Fruit fly (Drosophila melanogaster) whole organism, embryonic: ENCODE data around the gene qless.

ENCODE experiments used
- Ada2b ChIP-seq: fragments of 200-800 bp; sonication (Bioruptor generic); IDR thresholded peaks from 2 replicates; pipeline ENCODE4 v1.3.6; 2022; ENCODE audit warnings: missing biosample characterization, missing genetic modification characterization
- Aef1 ChIP-seq: fragments of 200-800 bp; sonication (Bioruptor generic); IDR thresholded peaks from 3 replicates; pipeline ENCODE4 v1.3.6; 2022; ENCODE audit warnings: missing biosample characterization, missing genetic modification characterization
- Awh ChIP-seq: fragments of 200-800 bp; sonication (Bioruptor generic); IDR thresholded peaks from 2 replicates; pipeline ENCODE4, ENCODE4 v1.3.6; 2022; ENCODE audit warnings: missing biosample characterization, missing genetic modification characterization
- Blimp-1 ChIP-seq: fragments of 200-800 bp; sonication (Bioruptor generic); optimal IDR thresholded peaks from 3 replicates; lab custom pipeline; 2018; ENCODE audit warnings: missing biosample characterization, missing genetic modification characterization, mild to moderate bottlenecking, moderate library complexity, missing genetic modification reagents
- CG10209 ChIP-seq: fragments of 200-800 bp; sonication (Bioruptor generic); optimal IDR thresholded peaks from 3 replicates; lab custom pipeline; 2017; ENCODE audit warnings: missing biosample characterization, mild to moderate bottlenecking, missing genetic modification characterization, missing genetic modification reagents
- CG1024 ChIP-seq: fragments of 200-800 bp; sonication (Bioruptor generic); IDR thresholded peaks from 2 replicates; pipeline ENCODE4 v1.3.6; 2022; ENCODE audit warnings: missing biosample characterization, missing genetic modification characterization
- CG12155 ChIP-seq: fragments of 200-800 bp; sonication (Bioruptor generic); optimal IDR thresholded peaks from 3 replicates; lab custom pipeline; 2016; ENCODE audit warnings: missing biosample characterization, missing genetic modification characterization
- CG12299 ChIP-seq: fragments of 200-800 bp; sonication (Bioruptor generic); optimal IDR thresholded peaks from 2 replicates; lab custom pipeline; 2018; ENCODE audit warnings: missing biosample characterization, mild to moderate bottlenecking, missing genetic modification characterization
- CG12744 ChIP-seq: fragments of 200-800 bp; sonication (Bioruptor generic); optimal IDR thresholded peaks from 2 replicates; lab custom pipeline; 2016; ENCODE audit warnings: missing biosample characterization, missing genetic modification characterization
- CG13894 ChIP-seq: fragments of 200-800 bp; sonication (Bioruptor generic); optimal IDR thresholded peaks from 3 replicates; lab custom pipeline; 2018; ENCODE audit warnings: missing biosample characterization, mild to moderate bottlenecking, missing genetic modification characterization, moderate library complexity
- CG14441 ChIP-seq: fragments of 200-800 bp; sonication (Bioruptor generic); IDR thresholded peaks from 2 replicates; pipeline ENCODE4 v1.3.6; 2022; ENCODE audit warnings: missing biosample characterization, missing genetic modification characterization
- CG15269 ChIP-seq: fragments of 200-800 bp; sonication (Bioruptor generic); optimal IDR thresholded peaks from 2 replicates; lab custom pipeline; 2018; ENCODE audit warnings: missing biosample characterization, mild to moderate bottlenecking, missing genetic modification characterization, moderate library complexity
- CG17568 ChIP-seq: fragments of 200-800 bp; sonication (Bioruptor generic); optimal IDR thresholded peaks from 2 replicates; lab custom pipeline; 2018; ENCODE audit warnings: missing biosample characterization, mild to moderate bottlenecking, missing genetic modification characterization, moderate library complexity
- CG17829 ChIP-seq: fragments of 200-800 bp; optimal IDR thresholded peaks from 2 replicates; lab custom pipeline; 2019; ENCODE audit warnings: missing biosample characterization, mild to moderate bottlenecking, missing genetic modification characterization, moderate library complexity
- CG1792 ChIP-seq: fragments of 200-800 bp; sonication (Bioruptor generic); optimal IDR thresholded peaks from 2 replicates; lab custom pipeline; 2016; ENCODE audit warnings: missing biosample characterization, missing genetic modification characterization
- CG18011 ChIP-seq: fragments of 200-800 bp; sonication (Bioruptor generic); optimal IDR thresholded peaks from 2 replicates; lab custom pipeline; 2017; ENCODE audit warnings: missing biosample characterization, missing genetic modification characterization, mild to moderate bottlenecking, moderate library complexity, missing genotype
- CG2120 ChIP-seq: fragments of 200-800 bp; sonication (Bioruptor generic); optimal IDR thresholded peaks from 3 replicates; lab custom pipeline; 2016; ENCODE audit warnings: missing biosample characterization, missing genetic modification characterization
- CG2712 ChIP-seq: fragments of 200-800 bp; optimal IDR thresholded peaks from 3 replicates; lab custom pipeline; 2019; ENCODE audit warnings: missing biosample characterization, mild to moderate bottlenecking, missing genetic modification characterization, moderate library complexity
- CG2875 ChIP-seq: fragments of 200-800 bp; sonication (Bioruptor generic); optimal IDR thresholded peaks from 2 replicates; lab custom pipeline; 2017; ENCODE audit warnings: missing biosample characterization, mild to moderate bottlenecking, missing genetic modification characterization, missing genetic modification reagents
- CG2889 ChIP-seq: fragments of 200-800 bp; sonication (Bioruptor generic); IDR thresholded peaks from 3 replicates; pipeline ENCODE4 v1.3.6; 2022; ENCODE audit warnings: missing biosample characterization, missing genetic modification characterization
- CG4707 ChIP-seq: fragments of 200-800 bp; sonication (Bioruptor generic); optimal IDR thresholded peaks from 2 replicates; lab custom pipeline; 2018; ENCODE audit warnings: missing biosample characterization, mild to moderate bottlenecking, missing genetic modification characterization, moderate library complexity
- CG4854 ChIP-seq: fragments of 200-800 bp; sonication (Bioruptor generic); optimal IDR thresholded peaks from 2 replicates; lab custom pipeline; 2016; ENCODE audit warnings: missing biosample characterization, missing genetic modification characterization, inconsistent platforms
- CG6654 ChIP-seq: fragments of 200-800 bp; sonication (Bioruptor generic); optimal IDR thresholded peaks from 2 replicates; lab custom pipeline; 2017; ENCODE audit warnings: missing biosample characterization, mild to moderate bottlenecking, missing genetic modification characterization
- CG7372 ChIP-seq: fragments of 200-800 bp; sonication (Bioruptor generic); IDR thresholded peaks from 2 replicates; pipeline ENCODE4 v1.3.6; 2022; ENCODE audit warnings: missing biosample characterization, missing genetic modification characterization
- CG7556 ChIP-seq: fragments of 200-800 bp; sonication (Bioruptor generic); optimal IDR thresholded peaks from 2 replicates; lab custom pipeline; 2017; ENCODE audit warnings: missing biosample characterization, mild to moderate bottlenecking, missing genetic modification characterization
- CG8089 ChIP-seq: fragments of 200-800 bp; sonication (Bioruptor generic); optimal IDR thresholded peaks from 3 replicates; lab custom pipeline; 2016; ENCODE audit warnings: missing biosample characterization, missing genetic modification characterization
- Chrac-16 ChIP-seq: fragments of 200-800 bp; sonication (Bioruptor generic); optimal IDR thresholded peaks from 3 replicates; lab custom pipeline; 2016; ENCODE audit warnings: missing biosample characterization, missing genetic modification characterization
- CrebB ChIP-seq: fragments of 200-800 bp; sonication (Bioruptor generic); optimal IDR thresholded peaks from 3 replicates; lab custom pipeline; 2018; ENCODE audit warnings: missing biosample characterization, mild to moderate bottlenecking, missing genetic modification characterization
- D19A ChIP-seq: fragments of 200-800 bp; optimal IDR thresholded peaks from 3 replicates; lab custom pipeline; 2019; ENCODE audit warnings: missing biosample characterization, mild to moderate bottlenecking, missing genetic modification characterization, moderate library complexity
- Dek ChIP-seq: fragments of 200-800 bp; sonication (Bioruptor generic); optimal IDR thresholded peaks from 3 replicates; lab custom pipeline; 2019; ENCODE audit warnings: missing biosample characterization, mild to moderate bottlenecking, missing genetic modification characterization, moderate library complexity
- HLH4C ChIP-seq: fragments of 200-800 bp; sonication (Bioruptor generic); IDR thresholded peaks from 3 replicates; pipeline ENCODE4 v1.3.6; 2022; ENCODE audit warnings: missing biosample characterization, missing genetic modification characterization; ENCODE audit not compliant: partially characterized antibody
- Hand ChIP-seq: fragments of 200-800 bp; sonication (Bioruptor generic); optimal IDR thresholded peaks from 2 replicates; lab custom pipeline; 2017; ENCODE audit warnings: mild to moderate bottlenecking, missing biosample characterization, missing genetic modification reagents, missing genetic modification characterization
- Hmr ChIP-seq: fragments of 200-800 bp; sonication (Bioruptor generic); optimal IDR thresholded peaks from 3 replicates; lab custom pipeline; 2017; ENCODE audit warnings: mild to moderate bottlenecking, missing biosample characterization, missing genetic modification reagents, missing genetic modification characterization
- Hr78 ChIP-seq, 2 experiments: fragments of 200-800 bp in 1 of 2; fragments of >200 bp in 1 of 2; sonication (Bioruptor generic) in 1 of 2; optimal IDR thresholded peaks; 2 replicates each; lab custom pipeline; 2017 to 2019; ENCODE audit warnings: missing biosample characterization in 2 of 2, missing genetic modification characterization in 2 of 2, mild to moderate bottlenecking in 1 of 2, moderate library complexity in 1 of 2
- Max ChIP-seq: fragments of 200-800 bp; sonication (Bioruptor generic); optimal IDR thresholded peaks from 2 replicates; lab custom pipeline; 2016; ENCODE audit warnings: missing biosample characterization, mild to moderate bottlenecking, missing genetic modification characterization
- Meics ChIP-seq: fragments of 200-800 bp; sonication (Bioruptor generic); optimal IDR thresholded peaks from 2 replicates; lab custom pipeline; 2017; ENCODE audit warnings: missing biosample characterization, mild to moderate bottlenecking, missing genetic modification characterization
- Ptx1 ChIP-seq: fragments of 200-800 bp; sonication (Bioruptor generic); IDR thresholded peaks from 2 replicates; pipeline ENCODE4 v1.3.6; 2022; ENCODE audit warnings: missing biosample characterization, missing genetic modification characterization
- Scr ChIP-seq: fragments of 200-800 bp; sonication (Bioruptor generic); IDR thresholded peaks from 2 replicates; pipeline ENCODE4 v1.3.6; 2022; ENCODE audit warnings: missing biosample characterization, missing genetic modification characterization; ENCODE audit not compliant: partially characterized antibody
- abd-A ChIP-seq: fragments of 200-800 bp; sonication (Bioruptor generic); optimal IDR thresholded peaks from 3 replicates; lab custom pipeline; 2019; ENCODE audit warnings: missing biosample characterization, mild to moderate bottlenecking, missing genetic modification characterization, moderate library complexity
- caup ChIP-seq: fragments of 200-800 bp; sonication (Bioruptor generic); optimal IDR thresholded peaks from 3 replicates; lab custom pipeline; 2017; ENCODE audit warnings: missing biosample characterization, mild to moderate bottlenecking, missing genetic modification characterization, moderate library complexity; ENCODE audit not compliant: severe bottlenecking
- exex ChIP-seq: fragments of 200-800 bp; sonication (Bioruptor generic); optimal IDR thresholded peaks from 4 replicates; lab custom pipeline; 2018; ENCODE audit warnings: missing biosample characterization, mild to moderate bottlenecking, missing genetic modification characterization, moderate library complexity
- insv ChIP-seq, 2 experiments: fragments of 200-800 bp; sonication (Bioruptor generic); optimal IDR thresholded peaks; 3 replicates each; lab custom pipeline; 2016 to 2018; ENCODE audit warnings: missing biosample characterization in 2 of 2, missing genetic modification characterization in 2 of 2
- lilli ChIP-seq: fragments of 200-800 bp; sonication (Bioruptor generic); optimal IDR thresholded peaks from 3 replicates; lab custom pipeline; 2016; ENCODE audit warnings: missing biosample characterization, missing genetic modification characterization
- nmo ChIP-seq: fragments of 200-800 bp; sonication (Bioruptor generic); optimal IDR thresholded peaks from 2 replicates; lab custom pipeline; 2018; ENCODE audit warnings: missing biosample characterization, mild to moderate bottlenecking, missing genetic modification characterization, moderate library complexity
- pnt ChIP-seq: fragments of 200-800 bp; sonication (Bioruptor generic); optimal IDR thresholded peaks from 3 replicates; lab custom pipeline; 2016; ENCODE audit warnings: missing biosample characterization, missing genetic modification characterization
- rib ChIP-seq: fragments of 200-800 bp; sonication (Bioruptor generic); IDR thresholded peaks from 2 replicates; pipeline ENCODE4 v1.3.6; 2022; ENCODE audit warnings: missing biosample characterization, missing genetic modification characterization
- schlank ChIP-seq: fragments of 200-800 bp; sonication (Bioruptor generic); optimal IDR thresholded peaks from 2 replicates; lab custom pipeline; 2018; ENCODE audit warnings: missing biosample characterization, mild to moderate bottlenecking, missing genetic modification characterization
- twi ChIP-seq: fragments of 200-800 bp; optimal IDR thresholded peaks from 2 replicates; lab custom pipeline; 2019; ENCODE audit warnings: missing biosample characterization, mild to moderate bottlenecking, missing genetic modification characterization, moderate library complexity
- unc-4 ChIP-seq: fragments of 200-800 bp; sonication (Bioruptor generic); IDR thresholded peaks from 2 replicates; pipeline ENCODE4 v1.3.6; 2022; ENCODE audit warnings: missing biosample characterization, missing genetic modification characterization; ENCODE audit not compliant: partially characterized antibody
- unpg ChIP-seq: fragments of 200-800 bp; sonication (Bioruptor generic); optimal IDR thresholded peaks from 3 replicates; lab custom pipeline; 2018; ENCODE audit warnings: missing biosample characterization, mild to moderate bottlenecking, missing genetic modification characterization, moderate library complexity

qless gene

DNA sequence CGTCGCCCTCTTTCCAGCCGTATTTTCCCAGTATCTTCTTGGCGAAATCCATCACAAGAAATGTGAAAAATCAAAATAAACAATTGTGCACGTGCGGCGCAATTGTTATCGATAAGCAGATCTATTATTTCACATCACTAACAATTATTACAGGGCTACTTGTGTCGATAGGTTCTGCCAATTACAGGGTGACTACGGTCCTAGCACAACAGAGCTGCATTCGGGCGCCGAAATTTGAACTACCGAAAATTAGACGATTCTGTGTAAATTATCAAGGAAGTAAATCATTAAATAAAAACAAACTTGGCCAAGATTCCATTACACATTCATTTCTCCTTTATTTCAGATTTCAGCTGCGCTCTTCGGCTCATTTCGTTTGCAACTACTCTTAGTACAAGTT lies 36.6 kb downstream of the qless start, which contains the start of gene CG15561 (continued):
- TF ChIP-seq insv (GFP tag; optimal IDR thresholded peaks at IDR 0.05; lab: Kevin White, UChicago), result peak in 1 of 2 experiments; percentile 31
- peak; percentile 0 for TF ChIP-seq CG18011 (GFP tag; lab: Kevin White, UChicago)
- no peak for TF ChIP-seq CG4854 (GFP tag; lab: Kevin White, UChicago)
- TF ChIP-seq Hr78 (GFP tag; optimal IDR thresholded peaks at IDR 0.05; lab: Kevin White, UChicago), result no peak
- TF ChIP-seq CG6654 (GFP tag; lab: Kevin White, UChicago), result no peak
- peak; percentile 47 for TF ChIP-seq CG17829 (tag; lab: Kevin White, UChicago)
- no peak for TF ChIP-seq unpg (GFP tag; lab: Kevin White, UChicago)
- TF ChIP-seq pnt, result no peak
- TF ChIP-seq CG14441 (GFP tag; lab: Robert Waterston, UW), result no peak
- TF ChIP-seq Meics (GFP tag; lab: Kevin White, UChicago), result peak; percentile 47
- peak; percentile 29 for TF ChIP-seq CG8089 (GFP tag; lab: Kevin White, UChicago)
- TF ChIP-seq CG12155 (GFP tag; lab: Kevin White, UChicago), result peak; percentile 38
- TF ChIP-seq Scr, result no peak
- TF ChIP-seq twi, result no peak
- TF ChIP-seq CG4707 (GFP tag; lab: Kevin White, UChicago), result no peak
- TF ChIP-seq rib (GFP tag; lab: Robert Waterston, UW), result no peak
- TF ChIP-seq CG2889, result no peak
- peak; percentile 61 for TF ChIP-seq lilli
- no peak for TF ChIP-seq CG15269 (tag; lab: Kevin White, UChicago)
- TF ChIP-seq CrebB, result peak; percentile 64
- peak; percentile 73 for TF ChIP-seq caup (GFP tag; lab: Kevin White, UChicago)
- peak; percentile 49 for TF ChIP-seq nmo (GFP tag; lab: Kevin White, UChicago)
- peak; percentile 10 for TF ChIP-seq CG2875 (GFP tag; lab: Kevin White, UChicago)
- no peak for TF ChIP-seq schlank
- TF ChIP-seq Ada2b, result no peak
- TF ChIP-seq Max (GFP tag; lab: Kevin White, UChicago), result peak; percentile 84
- TF ChIP-seq unc-4 (GFP tag; lab: Robert Waterston, UW), result no peak
- peak; percentile 67 for TF ChIP-seq Hmr
- no peak for TF ChIP-seq HLH4C (GFP tag; lab: Robert Waterston, UW)
- TF ChIP-seq exex (tag; lab: Kevin White, UChicago), result no peak
- TF ChIP-seq CG10209 (GFP tag; lab: Kevin White, UChicago), result peak; percentile 44
- no peak for TF ChIP-seq CG12744
- TF ChIP-seq CG13894 (tag; lab: Kevin White, UChicago), result peak; percentile 80
- TF ChIP-seq CG1024 (GFP tag; lab: Robert Waterston, UW), result no peak
- no peak for TF ChIP-seq CG1792 (GFP tag; lab: Kevin White, UChicago)
- no peak for TF ChIP-seq Chrac-16 (GFP tag; lab: Kevin White, UChicago)
- TF ChIP-seq CG17568 (GFP tag; lab: Kevin White, UChicago), result no peak
- no peak for TF ChIP-seq abd-A (tag; lab: Kevin White, UChicago)
- TF ChIP-seq Hand (GFP tag; lab: Kevin White, UChicago), result no peak
- TF ChIP-seq Awh (GFP tag; lab: Robert Waterston, UW), result no peak
- no peak for TF ChIP-seq Ptx1 (GFP tag; lab: Robert Waterston, UW)
- TF ChIP-seq CG7556, result no peak
- TF ChIP-seq CG2120 (GFP tag; lab: Kevin White, UChicago), result no peak
- TF ChIP-seq Blimp-1, result no peak
- no peak for TF ChIP-seq Aef1 (GFP tag; lab: Robert Waterston, UW)
- no peak for TF ChIP-seq CG12299 (tag; lab: Kevin White, UChicago)
- no peak for TF ChIP-seq CG7372 (GFP tag; lab: Robert Waterston, UW)
- no peak for TF ChIP-seq Dek (tag; lab: Kevin White, UChicago)
- TF ChIP-seq D19A (tag; lab: Kevin White, UChicago), result no peak
- peak; percentile 58 for TF ChIP-seq CG2712 (tag; lab: Kevin White, UChicago)
